Fruit fly (Drosophila melanogaster) whole organism, wandering third instar larva: ENCODE results near the gene Xrp1.
A peak's percentile ranks its signal among the peaks of the same experiment; 100 is the strongest.

Experiments
- Abd-B ChIP-seq: fragments of >200 bp; optimal IDR thresholded peaks from 2 replicates; lab custom pipeline; 2017; ENCODE audit warnings: missing biosample characterization, missing genetic modification characterization
- CG32264 ChIP-seq: fragments of 200-800 bp; sonication (Bioruptor generic); optimal IDR thresholded peaks from 2 replicates; lab custom pipeline; 2016; ENCODE audit warnings: missing biosample characterization, missing genetic modification characterization
- CG9705 ChIP-seq: fragments of 200-800 bp; sonication (Bioruptor generic); optimal IDR thresholded peaks from 2 replicates; lab custom pipeline; 2018; ENCODE audit warnings: missing biosample characterization, mild to moderate bottlenecking, missing genetic modification characterization
- CrebA ChIP-seq: fragments of 200-800 bp; sonication (Bioruptor generic); optimal IDR thresholded peaks from 2 replicates; lab custom pipeline; 2016; ENCODE audit warnings: missing biosample characterization, mild to moderate bottlenecking, missing genetic modification characterization, borderline replicate concordance
- Dfd ChIP-seq: fragments of >200 bp; optimal IDR thresholded peaks from 2 replicates; lab custom pipeline; 2017; ENCODE audit warnings: missing biosample characterization, missing genetic modification characterization
- Dif ChIP-seq: fragments of 200-275, 200-300 bp; sonication (Bioruptor generic); optimal IDR thresholded peaks from 2 replicates; lab custom pipeline; 2018; ENCODE audit warnings: missing biosample characterization, missing genetic modification characterization; ENCODE audit not compliant: partially characterized antibody
- HLH106 ChIP-seq: fragments of 200-800 bp; optimal IDR thresholded peaks from 3 replicates; lab custom pipeline; 2019; ENCODE audit warnings: missing biosample characterization, mild to moderate bottlenecking, missing genetic modification characterization, moderate library complexity
- Hnf4 ChIP-seq: fragments of 200-800 bp; sonication (Bioruptor generic); optimal IDR thresholded peaks from 2 replicates; lab custom pipeline; 2016; ENCODE audit warnings: missing biosample characterization, mild to moderate bottlenecking, missing genetic modification characterization
- Hr78 ChIP-seq: fragments of >200 bp; optimal IDR thresholded peaks from 2 replicates; lab custom pipeline; 2017; ENCODE audit warnings: missing biosample characterization, missing genetic modification characterization
- Hr83 ChIP-seq: fragments of 200-300 bp; sonication (Bioruptor generic); optimal IDR thresholded peaks from 2 replicates; lab custom pipeline; 2016; ENCODE audit warnings: missing biosample characterization, mild to moderate bottlenecking, missing genetic modification characterization, moderate library complexity; ENCODE audit not compliant: poor library complexity, severe bottlenecking
- Jra ChIP-seq: sonication (Bioruptor generic); optimal IDR thresholded peaks from 2 replicates; lab custom pipeline; 2016; ENCODE audit warnings: missing biosample characterization, missing genetic modification characterization
- Mio ChIP-seq: sonication (Bioruptor generic); optimal IDR thresholded peaks from 2 replicates; lab custom pipeline; 2016; ENCODE audit warnings: missing biosample characterization, missing genetic modification characterization
- Myc ChIP-seq: fragments of >200 bp; optimal IDR thresholded peaks from 2 replicates; lab custom pipeline; 2017
- N ChIP-seq: fragments of >200 bp; optimal IDR thresholded peaks from 2 replicates; lab custom pipeline; 2018; ENCODE audit warnings: missing biosample characterization, missing external identifiers, missing genetic modification characterization
- OdsH ChIP-seq: fragments of 200-800 bp; sonication (Bioruptor generic); optimal IDR thresholded peaks from 2 replicates; lab custom pipeline; 2016; ENCODE audit warnings: missing biosample characterization, mild to moderate bottlenecking, missing genetic modification characterization
- Rel ChIP-seq, 2 experiments: fragments of 200-800 bp; sonication (Bioruptor generic) in 1 of 2; optimal IDR thresholded peaks; 2 replicates in 1 of 2; 3 replicates in 1 of 2; lab custom pipeline; 2016 to 2019; ENCODE audit warnings: mild to moderate bottlenecking in 2 of 2, missing biosample characterization in 2 of 2, missing genetic modification characterization in 2 of 2, moderate library complexity in 1 of 2
- Sp1 ChIP-seq: fragments of 200-800 bp; sonication (Bioruptor generic); optimal IDR thresholded peaks from 3 replicates; lab custom pipeline; 2019; ENCODE audit warnings: missing biosample characterization, mild to moderate bottlenecking, missing genetic modification characterization, moderate library complexity
- Vsx2 ChIP-seq: fragments of 200-300, 225-300 bp; sonication (Bioruptor generic); optimal IDR thresholded peaks from 2 replicates; lab custom pipeline; 2018; ENCODE audit warnings: missing biosample characterization, missing genetic modification characterization; ENCODE audit not compliant: partially characterized antibody
- dmrt93B ChIP-seq: fragments of 200-800 bp; sonication (Bioruptor generic); optimal IDR thresholded peaks from 2 replicates; lab custom pipeline; 2018; ENCODE audit warnings: missing biosample characterization, mild to moderate bottlenecking, missing genetic modification characterization
- dsf ChIP-seq: sonication (Bioruptor generic); optimal IDR thresholded peaks from 2 replicates; lab custom pipeline; 2016; ENCODE audit warnings: missing biosample characterization, missing genetic modification characterization, borderline replicate concordance
- ey ChIP-seq: fragments of 200-800 bp; sonication (Bioruptor generic); optimal IDR thresholded peaks from 2 replicates; lab custom pipeline; 2016; ENCODE audit warnings: missing biosample characterization, missing genetic modification characterization
- foxo ChIP-seq, 2 experiments: fragments of 200-800 bp; sonication (Bioruptor generic); optimal IDR thresholded peaks; 2 replicates in 1 of 2; 3 replicates in 1 of 2; lab custom pipeline; 2016 to 2017; ENCODE audit warnings: missing biosample characterization in 2 of 2, missing genetic modification characterization in 2 of 2
- h ChIP-seq: fragments of 200-800 bp; sonication (Bioruptor generic); optimal IDR thresholded peaks from 3 replicates; lab custom pipeline; 2016; ENCODE audit warnings: missing biosample characterization, mild to moderate bottlenecking, missing genetic modification characterization
- jim ChIP-seq: fragments of 175-275, 200-325 bp; sonication (Bioruptor generic); optimal IDR thresholded peaks from 2 replicates; lab custom pipeline; 2016; ENCODE audit warnings: missing biosample characterization, mild to moderate bottlenecking, missing genetic modification characterization
- lola ChIP-seq: fragments of >200 bp; optimal IDR thresholded peaks from 2 replicates; lab custom pipeline; 2017; ENCODE audit warnings: missing biosample characterization, missing genetic modification characterization
- pan ChIP-seq: fragments of >200 bp; optimal IDR thresholded peaks from 2 replicates; lab custom pipeline; 2017
- psq ChIP-seq: fragments of 200-800 bp; sonication (Bioruptor generic); optimal IDR thresholded peaks from 3 replicates; lab custom pipeline; 2017; ENCODE audit warnings: missing biosample characterization, mild to moderate bottlenecking, missing genetic modification characterization, moderate library complexity
- rgr ChIP-seq: fragments of 200-800 bp; sonication (Bioruptor generic); optimal IDR thresholded peaks from 3 replicates; lab custom pipeline; 2016; ENCODE audit warnings: missing biosample characterization, mild to moderate bottlenecking, missing genetic modification characterization
- sage ChIP-seq: fragments of 200-800 bp; sonication (Bioruptor generic); optimal IDR thresholded peaks from 2 replicates; lab custom pipeline; 2016; ENCODE audit warnings: missing biosample characterization, mild to moderate bottlenecking, missing genetic modification characterization
- sv ChIP-seq: fragments of 200-800 bp; sonication (Bioruptor generic); optimal IDR thresholded peaks from 3 replicates; lab custom pipeline; 2016; ENCODE audit warnings: missing biosample characterization, missing genetic modification characterization
- tai ChIP-seq: sonication (Bioruptor generic); optimal IDR thresholded peaks from 2 replicates; lab custom pipeline; 2016; ENCODE audit warnings: missing biosample characterization, missing genetic modification characterization
- usp ChIP-seq: fragments of >200 bp; optimal IDR thresholded peaks from 2 replicates; lab custom pipeline; 2017; ENCODE audit warnings: missing biosample characterization, missing genetic modification characterization
- woc ChIP-seq: sonication (Bioruptor generic); optimal IDR thresholded peaks from 2 replicates; lab custom pipeline; 2016; ENCODE audit warnings: missing biosample characterization, mild to moderate bottlenecking, missing genetic modification characterization

Gene Xrp1

DNA sequence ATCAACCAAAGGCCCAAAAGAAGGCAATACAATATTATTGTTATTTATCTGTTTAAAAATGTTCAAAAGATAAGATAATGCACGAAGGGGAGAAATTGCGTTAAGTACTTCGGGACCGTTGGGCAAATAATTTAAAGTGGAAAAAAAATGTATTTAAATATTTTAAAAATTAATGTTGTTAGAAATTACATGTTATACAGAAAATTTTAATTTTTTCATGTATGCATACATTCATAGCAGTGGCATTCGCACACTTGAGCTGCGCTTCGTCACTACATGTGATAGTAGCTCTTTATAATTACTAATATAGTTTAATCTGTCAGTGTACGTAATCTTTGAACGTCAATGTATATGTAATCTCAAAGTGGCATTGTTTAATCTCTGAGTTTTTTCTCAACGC is 19.5 kb upstream of the Xrp1 start:
- TF ChIP-seq Rel (GFP tag; optimal IDR thresholded peaks at IDR 0.05; lab: Kevin White, UChicago), result no peak
- TF ChIP-seq Rel (tag; optimal IDR thresholded peaks at IDR 0.05; lab: Kevin White, UChicago), result peak; percentile 32
- no peak for TF ChIP-seq usp (GFP tag; lab: Kevin White, UChicago)
- peak; percentile 45 for TF ChIP-seq h (GFP tag; lab: Kevin White, UChicago)
- TF ChIP-seq Jra (GFP tag; lab: Kevin White, UChicago), result no peak
- TF ChIP-seq HLH106 (tag; lab: Kevin White, UChicago), result peak; percentile 75
- no peak for TF ChIP-seq lola (GFP tag; lab: Kevin White, UChicago)
- no peak for TF ChIP-seq dmrt93B (GFP tag; lab: Kevin White, UChicago)
- TF ChIP-seq foxo (GFP tag; optimal IDR thresholded peaks at IDR 0.05; lab: Kevin White, UChicago), result peak in 1 of 2 experiments; percentile 39

DNA sequence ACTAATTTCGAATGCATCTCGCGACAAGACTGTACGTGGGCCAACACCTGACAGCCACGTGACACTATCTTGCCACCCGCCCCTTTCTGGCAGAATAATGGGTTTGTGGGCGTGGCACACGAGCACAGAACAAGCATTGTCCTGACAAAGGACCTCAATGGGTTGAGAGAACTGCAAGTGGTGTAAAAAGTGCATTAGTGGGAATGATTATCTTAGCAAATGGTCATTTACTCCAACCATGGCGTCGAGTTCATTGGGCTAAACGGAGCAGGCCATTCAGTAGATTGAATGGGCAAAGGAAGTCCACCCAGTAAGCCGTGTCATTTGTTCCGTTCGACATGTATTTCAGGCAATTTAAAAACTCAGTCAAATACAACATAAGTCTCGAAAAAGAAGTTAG is 16.9 kb upstream of the Xrp1 start, which contains the start of gene CG14297:
Gene CG14297, plus strand, starts transcription at position 301 of the 400 bp plus-strand sequence.
- TF ChIP-seq Jra (GFP tag; lab: Kevin White, UChicago), result no peak
- no peak for TF ChIP-seq pan (lab: Kevin White, UChicago)
- no peak for TF ChIP-seq Vsx2 (GFP tag; lab: Kevin White, UChicago)
- TF ChIP-seq usp (GFP tag; lab: Kevin White, UChicago), result no peak
- TF ChIP-seq CG9705, result no peak
- no peak for TF ChIP-seq psq (GFP tag; lab: Kevin White, UChicago)
- no peak for TF ChIP-seq CrebA (GFP tag; lab: Kevin White, UChicago)

DNA sequence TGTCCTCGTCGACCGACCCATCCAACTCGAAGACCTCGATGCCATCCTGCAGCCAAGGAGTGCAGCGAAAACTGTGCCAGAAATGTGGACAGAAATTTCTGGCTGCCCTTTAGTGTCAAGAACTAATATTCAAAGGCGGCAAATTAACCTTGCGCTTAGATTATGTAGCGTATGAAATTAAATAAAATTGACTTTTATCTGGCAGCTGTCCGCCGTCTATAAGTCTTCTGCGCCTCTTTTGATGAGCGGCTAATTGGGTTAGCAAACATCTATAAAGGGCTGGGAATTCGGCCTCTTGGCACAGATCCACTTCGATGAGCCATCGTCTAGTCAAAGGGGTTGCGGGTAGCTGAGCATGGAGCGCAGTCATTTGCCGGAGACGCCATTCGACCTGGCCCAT is 15.6 kb upstream of the Xrp1 start, which contains the start of gene Rh2:
Gene Rh2, plus strand, starts transcription at position 301 of the 400 bp plus-strand sequence.
- TF ChIP-seq Dfd (GFP tag; lab: Kevin White, UChicago), result no peak
- TF ChIP-seq CG32264 (GFP tag; lab: Kevin White, UChicago), result no peak
- no peak for TF ChIP-seq Mio (GFP tag; lab: Kevin White, UChicago)
- no peak for TF ChIP-seq CG9705
- no peak for TF ChIP-seq Jra (GFP tag; lab: Kevin White, UChicago)
- TF ChIP-seq, all 38 proteins: peak for 0

DNA sequence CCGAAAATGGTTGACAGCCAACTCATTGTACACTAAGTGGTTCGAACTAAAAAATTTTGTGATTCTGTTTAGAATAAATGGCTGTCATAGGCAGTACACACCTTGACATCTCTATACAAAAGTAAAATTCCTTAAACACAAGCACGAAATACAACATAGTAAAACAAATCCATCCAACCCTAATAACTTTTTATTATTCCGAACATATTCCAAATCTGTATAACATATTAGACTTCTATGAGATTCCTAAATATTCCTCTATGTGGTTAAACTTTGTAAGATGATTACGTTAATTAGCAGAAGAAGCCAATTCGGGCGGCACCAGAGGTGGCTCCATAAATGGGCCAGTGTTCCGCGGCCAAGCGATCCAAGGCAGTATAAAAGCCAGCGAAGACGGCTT is 12.6 kb upstream of the Xrp1 start, which contains the start of gene CG14294:
Gene CG14294, minus strand, starts transcription at position 101 of the 400 bp plus-strand sequence.
- TF ChIP-seq Dif (GFP tag; lab: Kevin White, UChicago) (no peak), Hnf4 (no peak), CrebA (GFP tag; lab: Kevin White, UChicago) (no peak), jim (GFP tag; lab: Kevin White, UChicago) (no peak), Myc (lab: Kevin White, UChicago) (no peak), Rel (GFP tag; optimal IDR thresholded peaks at IDR 0.05; lab: Kevin White, UChicago) (no peak), Rel (tag; optimal IDR thresholded peaks at IDR 0.05; lab: Kevin White, UChicago) (no peak), Hr83 (GFP tag; lab: Kevin White, UChicago) (no peak)

DNA sequence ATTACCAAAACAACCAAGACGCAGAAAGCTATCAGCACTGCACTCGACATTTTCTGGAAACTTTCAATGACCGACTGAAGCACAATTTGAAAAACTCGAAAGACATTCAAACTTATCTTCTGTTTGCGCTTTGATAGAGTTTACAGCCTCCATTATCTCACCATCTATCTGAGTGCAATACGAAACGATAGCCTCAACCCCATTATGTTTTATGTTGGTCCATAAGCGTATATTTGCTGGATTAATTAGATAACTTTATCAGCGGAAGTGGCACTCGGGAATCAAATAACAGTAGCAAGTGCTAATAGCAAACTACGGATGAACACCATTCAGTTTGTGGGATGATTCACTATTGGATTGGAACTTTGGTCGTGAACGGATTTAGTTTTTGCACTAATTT is 11.9 kb upstream of the Xrp1 start, which contains the start of gene CG34284:
Gene CG34284, minus strand, starts transcription at position 76 of the 400 bp plus-strand sequence.
- TF ChIP-seq Hr78 (GFP tag; lab: Kevin White, UChicago), result no peak
- TF ChIP-seq N (GFP tag; lab: Kevin White, UChicago), result no peak
- no peak for TF ChIP-seq rgr (GFP tag; lab: Kevin White, UChicago)
- no peak for TF ChIP-seq Hnf4
- TF ChIP-seq dsf (GFP tag; lab: Kevin White, UChicago), result no peak
- TF ChIP-seq Dif (GFP tag; lab: Kevin White, UChicago), result no peak
- TF ChIP-seq Jra (GFP tag; lab: Kevin White, UChicago), result no peak
- no peak for TF ChIP-seq psq (GFP tag; lab: Kevin White, UChicago)
- TF ChIP-seq ey (GFP tag; lab: Kevin White, UChicago), result no peak
- no peak for TF ChIP-seq woc (GFP tag; lab: Kevin White, UChicago)
- no peak for TF ChIP-seq jim (GFP tag; lab: Kevin White, UChicago)
- TF ChIP-seq dmrt93B (GFP tag; lab: Kevin White, UChicago), result no peak
- no peak for TF ChIP-seq Mio (GFP tag; lab: Kevin White, UChicago)
- TF ChIP-seq Sp1 (GFP tag; lab: Kevin White, UChicago), result no peak
- TF ChIP-seq, all 38 proteins: peak for 0

DNA sequence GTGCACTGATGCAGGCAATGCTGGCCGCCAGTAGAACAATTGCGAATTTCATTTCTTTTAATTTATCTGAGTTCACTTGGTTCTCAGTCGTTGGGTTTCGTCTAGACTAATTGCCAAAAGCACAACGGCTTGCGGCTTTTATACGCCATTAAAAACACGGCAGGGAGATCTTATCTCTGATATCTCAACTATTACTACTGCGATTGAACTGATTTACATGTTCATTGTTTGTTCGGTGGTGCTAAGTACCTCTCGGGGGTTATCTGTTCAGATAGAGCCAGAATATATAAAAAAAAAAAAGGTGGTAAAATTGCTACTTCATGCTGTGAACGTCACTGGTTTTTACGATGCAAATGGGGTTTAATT is 9.2 kb upstream of the Xrp1 start, which contains the start of gene CG14292:
Gene CG14292, minus strand, starts transcription at position 101 of the 366 bp plus-strand sequence.
- TF ChIP-seq sage (GFP tag; lab: Kevin White, UChicago) (no peak), psq (GFP tag; lab: Kevin White, UChicago) (no peak), Dif (GFP tag; lab: Kevin White, UChicago) (no peak), N (GFP tag; lab: Kevin White, UChicago) (no peak), Hr83 (GFP tag; lab: Kevin White, UChicago) (no peak), sv (GFP tag; lab: Kevin White, UChicago) (no peak), tai (no peak), jim (GFP tag; lab: Kevin White, UChicago) (no peak), Sp1 (GFP tag; lab: Kevin White, UChicago) (no peak), ey (GFP tag; lab: Kevin White, UChicago) (no peak), HLH106 (tag; lab: Kevin White, UChicago) (no peak), Abd-B (GFP tag; lab: Kevin White, UChicago) (no peak), CrebA (GFP tag; lab: Kevin White, UChicago) (no peak), Myc (lab: Kevin White, UChicago) (no peak), OdsH (no peak), lola (GFP tag; lab: Kevin White, UChicago) (no peak), Rel (GFP tag; optimal IDR thresholded peaks at IDR 0.05; lab: Kevin White, UChicago) (no peak), Rel (tag; optimal IDR thresholded peaks at IDR 0.05; lab: Kevin White, UChicago) (no peak)
